Fruit fly (Drosophila melanogaster) whole organism: ENCODE measurements around the gene Pnn.

Experiments used
- CG8478 ChIP-seq: fragments of >200 bp; optimal IDR thresholded peaks from 2 replicates; lab custom pipeline; 2018; ENCODE audit warnings: inconsistent platforms
- Dll ChIP-seq: fragments of >200 bp; optimal IDR thresholded peaks from 2 replicates; lab custom pipeline; 2017
- EcR ChIP-seq, 2 experiments: fragments of >200 bp; optimal IDR thresholded peaks; 2 replicates each; lab custom pipeline; 2017; ENCODE audit warnings: missing biosample characterization in 2 of 2, missing genetic modification characterization in 2 of 2, missing genetic modification reagents in 2 of 2
- pan ChIP-seq: fragments of >200 bp; optimal IDR thresholded peaks from 2 replicates; lab custom pipeline; 2017
- psq ChIP-seq: fragments of >200 bp; optimal IDR thresholded peaks from 2 replicates; lab custom pipeline; 2017
- usp ChIP-seq: fragments of >200 bp; optimal IDR thresholded peaks from 2 replicates; lab custom pipeline; 2017; ENCODE audit warnings: missing biosample characterization, missing genetic modification characterization, mixed read lengths

Pnn gene

dm6 chr3R:9710886-9711285 is 29.8 kb upstream of the Pnn start, which contains the start of the genes trbd and dmt:
trbd (minus strand) TSS chr3R:9711037.
dmt (plus strand) TSS chr3R:9711142.
- no peak for TF ChIP-seq psq (lab: Kevin White, UChicago)
- TF ChIP-seq pan (lab: Kevin White, UChicago) = no peak
- TF ChIP-seq EcR (GFP tag; optimal IDR thresholded peaks at IDR 0.05; lab: Kevin White, UChicago) = no peak
- no peak for TF ChIP-seq usp (GFP tag; lab: Kevin White, UChicago)
- TF ChIP-seq CG8478 = no peak
- no peak for TF ChIP-seq Dll

dm6 chr3R:9725121-9725956 is 15.4 kb upstream of the Pnn start, which contains the start of gene hyd:
hyd (minus strand) TSS chr3R:9725615.
- TF ChIP-seq pan (lab: Kevin White, UChicago) (no peak), usp (GFP tag; lab: Kevin White, UChicago) (no peak), Dll (no peak), CG8478 (peak; percentile 21), EcR (GFP tag; optimal IDR thresholded peaks at IDR 0.05; lab: Kevin White, UChicago) (no peak), psq (lab: Kevin White, UChicago) (no peak)

DNA sequence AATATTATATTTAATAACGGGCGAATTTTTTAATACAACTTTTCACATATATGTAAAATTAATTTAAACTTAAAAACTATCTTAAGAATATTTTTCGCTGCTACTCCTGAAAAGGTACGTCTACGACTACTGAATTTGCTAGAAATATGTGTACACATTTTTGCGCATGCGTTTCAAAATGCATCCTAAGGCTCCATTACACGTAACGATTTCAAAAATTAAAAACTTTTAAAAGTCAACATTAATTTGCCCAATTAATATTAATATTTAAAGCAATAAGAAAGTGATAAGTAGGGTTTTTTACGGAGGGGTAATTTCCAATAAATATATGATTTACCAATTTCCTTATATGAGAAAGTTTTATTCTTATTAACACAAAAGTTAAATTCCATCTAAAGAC is 9.9 kb upstream of the Pnn start, which contains the start of gene FoxP:
Gene FoxP, minus strand, starts transcription at position 89 of the 400 bp plus-strand sequence.
- TF ChIP-seq EcR (GFP tag; optimal IDR thresholded peaks at IDR 0.05; lab: Kevin White, UChicago) (no peak), psq (lab: Kevin White, UChicago) (no peak), usp (GFP tag; lab: Kevin White, UChicago) (no peak)

- TF ChIP-seq EcR (GFP tag; optimal IDR thresholded peaks at IDR 0.05; lab: Kevin White, UChicago) = no peak
- no peak for TF ChIP-seq psq (lab: Kevin White, UChicago)
- no peak for TF ChIP-seq pan (lab: Kevin White, UChicago)
These were observed 7.5 kb upstream of the Pnn start, which contains the start of gene alphaTub85E for dm6 chr3R:9733150-9733549. alphaTub85E (minus strand) TSS chr3R:9733250.

dm6 chr3R:9735151-9735550 is 5.5 kb upstream of the Pnn start:
- TF ChIP-seq Dll (no peak), usp (GFP tag; lab: Kevin White, UChicago) (no peak), EcR (GFP tag; optimal IDR thresholded peaks at IDR 0.05; lab: Kevin White, UChicago) (no peak), pan (lab: Kevin White, UChicago) (no peak), psq (lab: Kevin White, UChicago) (no peak)

dm6 chr3R:9739793-9740192 is 906 bp upstream of the Pnn start, which contains the start of gene side-VII:
side-VII (minus strand) TSS chr3R:9739979.
- no peak for TF ChIP-seq CG8478
- TF ChIP-seq EcR (GFP tag; optimal IDR thresholded peaks at IDR 0.05; lab: Kevin White, UChicago) = no peak
- TF ChIP-seq usp (GFP tag; lab: Kevin White, UChicago) = no peak
- no peak for TF ChIP-seq pan (lab: Kevin White, UChicago)
- no peak for TF ChIP-seq Dll
- TF ChIP-seq psq (lab: Kevin White, UChicago) = no peak

dm6 chr3R:9743217-9743616 is 2.5 kb downstream of the Pnn start, which contains the start of gene CG31415:
CG31415 (plus strand) TSS chr3R:9743517.
- no peak for TF ChIP-seq pan (lab: Kevin White, UChicago)
- no peak for TF ChIP-seq psq (lab: Kevin White, UChicago)
- TF ChIP-seq CG8478 = no peak
- TF ChIP-seq usp (GFP tag; lab: Kevin White, UChicago) = no peak
- TF ChIP-seq EcR (GFP tag; optimal IDR thresholded peaks at IDR 0.05; lab: Kevin White, UChicago) = no peak
- no peak for TF ChIP-seq Dll

- TF ChIP-seq pan (lab: Kevin White, UChicago) (no peak), psq (lab: Kevin White, UChicago) (no peak)
These were observed 3.3 kb downstream of the Pnn start for dm6 chr3R:9743995-9744394.

DNA sequence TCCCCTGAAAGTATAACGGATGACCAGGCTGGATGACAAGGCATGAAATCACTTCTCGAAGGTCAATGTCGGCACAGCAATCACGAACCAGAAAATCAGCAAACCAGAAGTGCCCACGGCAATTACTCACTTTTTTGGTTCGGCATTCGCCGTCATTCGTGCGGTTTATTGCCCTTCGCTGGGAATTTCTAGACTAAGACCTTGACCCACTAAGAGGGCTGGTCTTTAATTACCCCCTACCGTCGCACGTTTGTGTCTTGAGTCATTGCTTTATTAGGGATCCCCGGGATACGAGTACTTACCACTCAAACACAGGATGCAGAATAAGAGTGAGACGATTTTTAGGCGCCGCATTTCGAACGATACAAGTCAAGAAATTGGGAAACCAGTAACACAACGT is 4.7 kb downstream of the Pnn start:
- TF ChIP-seq usp (GFP tag; lab: Kevin White, UChicago) (no peak), psq (lab: Kevin White, UChicago) (no peak), pan (lab: Kevin White, UChicago) (no peak), EcR (GFP tag; optimal IDR thresholded peaks at IDR 0.05; lab: Kevin White, UChicago) (no peak), Dll (no peak), CG8478 (no peak)

DNA sequence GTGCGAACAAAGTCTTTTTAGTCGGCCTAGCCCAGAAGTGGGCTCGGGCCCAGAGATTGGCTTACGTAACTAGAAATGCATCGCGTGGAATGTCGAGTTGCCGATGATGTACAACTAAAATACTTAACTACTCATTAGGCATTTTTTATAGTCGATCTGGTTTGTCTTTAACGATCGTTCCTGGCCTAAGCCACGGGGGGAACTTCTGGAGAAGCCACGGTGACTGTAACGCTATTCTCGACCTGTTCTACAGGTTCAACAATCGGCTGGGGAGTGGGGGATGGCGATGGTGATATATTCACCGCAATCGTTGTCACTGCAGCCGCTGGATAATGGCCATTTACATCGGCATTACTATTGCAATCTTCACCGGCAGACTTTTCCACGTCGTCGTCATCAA is 5.6 kb downstream of the Pnn start, which contains the start of gene CG34409:
Gene CG34409, minus strand, starts transcription at position 101 of the 400 bp plus-strand sequence.
- no peak for TF ChIP-seq CG8478
- TF ChIP-seq psq (lab: Kevin White, UChicago) = no peak
- TF ChIP-seq pan (lab: Kevin White, UChicago) = no peak
- TF ChIP-seq usp (GFP tag; lab: Kevin White, UChicago) = no peak
- TF ChIP-seq EcR (GFP tag; optimal IDR thresholded peaks at IDR 0.05; lab: Kevin White, UChicago) = no peak
- TF ChIP-seq Dll = no peak

DNA sequence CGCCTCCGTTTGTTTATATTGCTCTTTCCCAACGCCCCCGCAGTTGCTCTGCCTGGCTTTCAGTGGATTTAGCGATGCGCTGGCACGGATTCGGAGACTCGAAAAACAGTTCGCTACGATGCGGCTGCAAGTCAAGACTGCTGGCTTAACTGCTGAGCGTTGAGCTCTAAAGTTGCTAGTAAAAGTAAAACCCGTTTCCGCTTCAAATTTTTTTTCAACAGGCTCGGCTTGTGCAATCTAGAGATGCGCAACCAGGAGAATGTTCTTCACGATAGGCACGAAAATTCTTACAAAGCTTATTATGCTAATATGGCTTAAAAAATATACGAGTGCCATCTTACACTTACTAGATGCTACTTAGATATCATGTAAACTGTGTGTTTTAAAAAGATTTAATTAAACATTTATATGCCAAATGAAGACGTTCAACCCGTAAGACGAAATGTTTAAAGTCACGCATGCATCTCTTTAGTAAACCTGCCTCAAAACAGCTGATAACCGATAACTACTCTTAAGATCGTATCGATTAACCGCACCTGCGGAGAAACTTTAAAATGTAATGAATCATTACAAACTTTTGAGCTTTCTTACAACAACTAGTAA is 6.7 kb downstream of the Pnn start, which contains the start of gene CG12948:
Gene CG12948, minus strand, starts transcription at position 473 of the 603 bp plus-strand sequence.
- TF ChIP-seq psq (lab: Kevin White, UChicago) (no peak), usp (GFP tag; lab: Kevin White, UChicago) (no peak), CG8478 (no peak), pan (lab: Kevin White, UChicago) (no peak), EcR (GFP tag; optimal IDR thresholded peaks at IDR 0.05; lab: Kevin White, UChicago) (peak in 1 of 2 experiments; percentile 4)

DNA sequence ATGACTTTTGCATAAGTTTGCCTTT is 7.0 kb downstream of the Pnn start, which contains the start of gene PpD3:
Gene PpD3, plus strand, starts transcription at position 1 of the 25 bp plus-strand sequence.
- TF ChIP-seq CG8478 (no peak), EcR (GFP tag; optimal IDR thresholded peaks at IDR 0.05; lab: Kevin White, UChicago) (no peak), pan (lab: Kevin White, UChicago) (no peak), psq (lab: Kevin White, UChicago) (no peak)
